Worm (Caenorhabditis elegans): ENCODE results near the gene ndx-2.

DNA sequence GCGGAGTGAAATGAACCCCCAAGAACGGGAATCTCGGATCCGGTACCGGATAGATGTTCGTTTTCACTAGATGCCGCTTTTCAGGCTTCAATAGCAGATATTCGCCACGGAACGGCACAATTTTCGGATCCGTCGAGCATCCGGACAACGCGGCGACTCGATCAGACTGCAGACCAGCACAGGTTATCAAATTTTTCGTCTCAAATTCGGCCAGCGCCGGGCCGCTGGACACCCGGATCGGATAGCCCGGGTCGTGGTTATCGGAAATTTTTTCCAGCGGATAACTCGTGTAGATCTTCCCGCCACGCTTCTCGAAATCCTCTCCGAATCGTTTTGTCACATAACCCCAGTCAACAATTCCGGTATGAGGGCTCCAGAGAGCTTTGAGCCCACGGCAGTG, 25.7 kb upstream of the ndx-2 start:
- TF ChIP-seq egl-27 (tag; optimal IDR thresholded peaks at IDR 0.05) = no peak
- no peak for TF ChIP-seq jun-1 (tag; optimal IDR thresholded peaks at IDR 0.05)
- TF ChIP-seq mdl-1 (tag; optimal IDR thresholded peaks at IDR 0.05) = no peak
- TF ChIP-seq nhr-237 (tag; optimal IDR thresholded peaks at IDR 0.05) = no peak
- no peak for TF ChIP-seq nhr-41 (GFP tag; IDR thresholded peaks at IDR 0.05)
- TF ChIP-seq unc-62 (GFP tag; optimal IDR thresholded peaks at IDR 0.05 in 1 of 2) = no peak
- no peak for TF ChIP-seq unc-62 (tag; optimal IDR thresholded peaks at IDR 0.05)
- TF ChIP-seq dpl-1 (GFP tag; optimal IDR thresholded peaks at IDR 0.05) = no peak
